Fruit fly (Drosophila melanogaster) S2 (cell line): ENCODE measurements around the gene Art9.

Experiments
- CG8478 ChIP-seq: fragments of >200 bp; optimal IDR thresholded peaks from 2 replicates; lab custom pipeline; 2018
- CTCF ChIP-seq, 2 experiments: fragments of >200 bp; optimal IDR thresholded peaks; 2 replicates each; lab custom pipeline; 2018

DNA sequence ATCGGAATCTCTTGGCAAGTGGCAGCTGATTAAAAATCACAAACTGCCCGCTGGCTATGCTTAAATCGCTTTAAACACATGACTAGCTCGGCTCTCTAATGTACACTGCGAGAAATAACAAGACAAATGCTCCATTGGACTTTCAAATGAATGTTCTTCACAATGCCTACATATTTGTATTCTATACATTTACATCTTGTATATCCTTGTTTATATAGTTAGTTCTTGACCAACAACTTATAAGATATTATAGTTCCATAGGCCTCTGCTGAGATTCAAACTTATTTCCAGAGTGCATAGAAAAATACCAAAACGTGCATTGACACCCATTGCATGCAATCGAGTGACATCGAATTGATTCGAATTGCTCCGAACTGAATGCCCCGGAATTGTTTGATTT, 50.4 kb downstream of the Art9 start:
- TF ChIP-seq CTCF (optimal IDR thresholded peaks at IDR 0.05; lab: Kevin White, UChicago): no peak
- TF ChIP-seq CG8478 (lab: Kevin White, UChicago): no peak
